Worm (Caenorhabditis elegans) whole organism, midembryonic: Measurements from ENCODE around the gene Y37E11AL.3.

Experiments
- T22C8.4 ChIP-seq: fragments of 200-800 bp; sonication (Bioruptor generic); IDR thresholded peaks from 2 replicates; pipeline ENCODE4 v1.3.6; 2022; ENCODE audit warnings: missing genetic modification characterization, missing compliant biosample characterization
- tab-1 ChIP-seq: fragments of 200-800 bp; sonication (Bioruptor generic); IDR thresholded peaks from 2 replicates; pipeline ENCODE4 v1.3.6; 2022; ENCODE audit warnings: missing genetic modification characterization, missing compliant biosample characterization

DNA sequence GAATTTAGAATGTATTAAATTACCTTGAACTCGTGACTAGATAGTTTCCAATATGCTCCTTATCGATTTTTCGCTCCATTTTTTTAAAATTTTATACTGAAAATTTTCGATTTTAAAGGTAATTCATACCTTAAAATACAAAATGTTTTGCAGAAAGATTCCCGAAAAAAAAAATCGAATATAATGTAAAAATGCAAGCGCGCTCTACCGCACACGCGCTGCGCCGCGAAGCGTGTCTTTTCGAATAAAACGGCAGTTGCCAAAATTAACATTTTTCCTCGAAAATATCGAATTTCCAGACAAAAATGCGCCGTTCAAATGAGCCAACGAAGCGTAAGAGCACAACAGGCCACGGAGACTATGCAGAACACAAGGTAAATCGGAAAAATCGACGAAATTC, at the start of gene Y37E11AL.3, which contains the start of gene taf-6.2:
- TF ChIP-seq T22C8.4 (GFP tag; lab: Robert Waterston, UW), result no peak; the same call in 1 of the 2 replicates
- no peak for TF ChIP-seq tab-1 (GFP tag; lab: Robert Waterston, UW)
